Worm (Caenorhabditis elegans): ENCODE measurements around the gene acl-12.

- TF ChIP-seq ceh-19 (GFP tag; optimal IDR thresholded peaks at IDR 0.05): no peak
- TF ChIP-seq pqm-1 (tag; optimal IDR thresholded peaks at IDR 0.05): no peak
- no peak for TF ChIP-seq pha-2 (tag; optimal IDR thresholded peaks at IDR 0.05)
- TF ChIP-seq dmd-4 (tag; optimal IDR thresholded peaks at IDR 0.05; ENCODE audit: borderline replicate concordance): no peak
- no peak for TF ChIP-seq ceh-24 (tag; optimal IDR thresholded peaks at IDR 0.05)
- no peak for TF ChIP-seq K09A11.1 (tag; optimal IDR thresholded peaks at IDR 0.05; ENCODE audit: insufficient read depth)
- TF ChIP-seq unc-86 (tag; optimal IDR thresholded peaks at IDR 0.05): no peak
- TF ChIP-seq elt-2 (tag; optimal IDR thresholded peaks at IDR 0.05): no peak
- TF ChIP-seq ceh-22 (tag; optimal IDR thresholded peaks at IDR 0.05): no peak
- no peak for TF ChIP-seq ceh-2 (tag; optimal IDR thresholded peaks at IDR 0.05)
- TF ChIP-seq pag-3 (tag; optimal IDR thresholded peaks at IDR 0.05; ENCODE audit: borderline replicate concordance): no peak
Observed at ce11 chrX:7457154-7457674, 14.8 kb upstream of the acl-12 start.
